Fruit fly (Drosophila melanogaster): ENCODE results near the gene ND-B18.

- peak; percentile 23 for TF ChIP-seq HLH106 (tag; optimal IDR thresholded peaks at IDR 0.05)
- TF ChIP-seq br (GFP tag; optimal IDR thresholded peaks at IDR 0.05), result peak; percentile 5
- TF ChIP-seq sv (GFP tag; optimal IDR thresholded peaks at IDR 0.05), result peak; percentile 2
- TF ChIP-seq psq (GFP tag; optimal IDR thresholded peaks at IDR 0.05), result no peak
- peak in 1 of 2 experiments; percentile 35 for TF ChIP-seq foxo (GFP tag; optimal IDR thresholded peaks at IDR 0.05)
- TF ChIP-seq CG9705 (GFP tag; optimal IDR thresholded peaks at IDR 0.05), result peak; percentile 28
- no peak for TF ChIP-seq N (GFP tag; optimal IDR thresholded peaks at IDR 0.05)
Measured at dm6 chrX:15043700-15044225, 19.8 kb upstream of the ND-B18 start, which contains the start of gene CG5541.

Data from whole organism, wandering third instar larva.